Fruit fly (Drosophila melanogaster) whole organism, embryonic: ENCODE measurements around the gene CG5273.

ENCODE experiments used
- Blimp-1 ChIP-seq: fragments of 200-800 bp; sonication (Bioruptor generic); optimal IDR thresholded peaks from 3 replicates; lab custom pipeline; 2018; ENCODE audit warnings: missing biosample characterization, missing genetic modification characterization, mild to moderate bottlenecking, moderate library complexity, missing genetic modification reagents
- CG10979 ChIP-seq: fragments of 200-800 bp; sonication (Bioruptor generic); optimal IDR thresholded peaks from 2 replicates; lab custom pipeline; 2018; ENCODE audit warnings: missing biosample characterization, mild to moderate bottlenecking, missing genetic modification characterization, moderate library complexity
- CG12299 ChIP-seq: fragments of 200-800 bp; sonication (Bioruptor generic); optimal IDR thresholded peaks from 2 replicates; lab custom pipeline; 2018; ENCODE audit warnings: missing biosample characterization, mild to moderate bottlenecking, missing genetic modification characterization
- CG12659 ChIP-seq: fragments of 200-800 bp; sonication (Bioruptor generic); optimal IDR thresholded peaks from 3 replicates; lab custom pipeline; 2017; ENCODE audit warnings: mild to moderate bottlenecking, missing biosample characterization, missing genetic modification reagents, missing genetic modification characterization
- CG12769 ChIP-seq: fragments of 200-800 bp; sonication (Bioruptor generic); optimal IDR thresholded peaks from 2 replicates; lab custom pipeline; 2019; ENCODE audit warnings: missing biosample characterization, mild to moderate bottlenecking, missing genetic modification characterization, moderate library complexity
- CG13287 ChIP-seq: fragments of 200-800 bp; sonication (Bioruptor generic); IDR thresholded peaks from 2 replicates; pipeline ENCODE4 v1.3.6; 2022; ENCODE audit warnings: missing biosample characterization, missing genetic modification characterization; ENCODE audit not compliant: partially characterized antibody
- CG13424 ChIP-seq: fragments of 200-800 bp; sonication (Bioruptor generic); optimal IDR thresholded peaks from 2 replicates; lab custom pipeline; 2019; ENCODE audit warnings: missing biosample characterization, mild to moderate bottlenecking, missing genetic modification characterization, moderate library complexity
- CG13624 ChIP-seq: fragments of 200-800 bp; sonication (Bioruptor generic); optimal IDR thresholded peaks from 2 replicates; lab custom pipeline; 2016; ENCODE audit warnings: missing biosample characterization, missing genetic modification characterization
- CG15696 ChIP-seq: fragments of 200-800 bp; sonication (Bioruptor generic); optimal IDR thresholded peaks from 2 replicates; lab custom pipeline; 2019; ENCODE audit warnings: missing biosample characterization, mild to moderate bottlenecking, missing genetic modification characterization, moderate library complexity
- CG16813 ChIP-seq: fragments of 200-800 bp; sonication (Bioruptor generic); IDR thresholded peaks from 3 replicates; pipeline ENCODE4 v1.3.6; 2022; ENCODE audit warnings: missing biosample characterization, missing genetic modification characterization; ENCODE audit not compliant: partially characterized antibody
- CG17186 ChIP-seq: fragments of 200-800 bp; sonication (Bioruptor generic); optimal IDR thresholded peaks from 3 replicates; lab custom pipeline; 2017; ENCODE audit warnings: missing biosample characterization, missing genetic modification reagents, missing genetic modification characterization
- CG18262 ChIP-seq: fragments of 200-800 bp; optimal IDR thresholded peaks from 3 replicates; lab custom pipeline; 2019; ENCODE audit warnings: missing biosample characterization, mild to moderate bottlenecking, missing genetic modification characterization, moderate library complexity
- CG31224 ChIP-seq: fragments of 200-800 bp; sonication (Bioruptor generic); IDR thresholded peaks from 2 replicates; pipeline ENCODE4 v1.3.6; 2022; ENCODE audit warnings: missing biosample characterization, missing genetic modification characterization
- CG34224 ChIP-seq: fragments of 200-800 bp; sonication (Bioruptor generic); IDR thresholded peaks from 3 replicates; pipeline ENCODE4 v1.3.6; 2022; ENCODE audit warnings: missing biosample characterization, missing genetic modification characterization; ENCODE audit not compliant: partially characterized antibody
- CG42726 ChIP-seq: fragments of 200-800 bp; sonication (Bioruptor generic); IDR thresholded peaks from 2 replicates; pipeline ENCODE4 v1.3.6; 2022; ENCODE audit warnings: missing biosample characterization, missing genetic modification characterization; ENCODE audit not compliant: partially characterized antibody
- CG6791 ChIP-seq: fragments of 200-800 bp; sonication (Bioruptor generic); IDR thresholded peaks from 3 replicates; pipeline ENCODE4 v1.3.6; 2022; ENCODE audit warnings: missing biosample characterization, missing genetic modification characterization; ENCODE audit not compliant: partially characterized antibody
- CG7963 ChIP-seq: fragments of 200-800 bp; sonication (Bioruptor generic); IDR thresholded peaks from 3 replicates; pipeline ENCODE4 v1.3.6; 2022; ENCODE audit warnings: missing biosample characterization, missing genetic modification characterization; ENCODE audit not compliant: partially characterized antibody
- CG8281 ChIP-seq: fragments of 200-800 bp; sonication (Bioruptor generic); optimal IDR thresholded peaks from 2 replicates; lab custom pipeline; 2018; ENCODE audit warnings: missing biosample characterization, mild to moderate bottlenecking, missing genetic modification characterization, moderate library complexity
- CG8290 ChIP-seq, 3 experiments: fragments of 200-800 bp; sonication (Bioruptor generic); optimal IDR thresholded peaks; 2 replicates each; lab custom pipeline; 2016 to 2019; ENCODE audit warnings: missing biosample characterization in 3 of 3, missing genetic modification characterization in 3 of 3, mild to moderate bottlenecking in 2 of 3, moderate library complexity in 1 of 3
- CTCF ChIP-seq: fragments of 200-800 bp; sonication (Bioruptor generic); optimal IDR thresholded peaks from 2 replicates; lab custom pipeline; 2017; ENCODE audit warnings: missing biosample characterization, mild to moderate bottlenecking, missing genetic modification characterization, moderate library complexity
- Dref ChIP-seq: fragments of 200-800 bp; sonication (Bioruptor generic); IDR thresholded peaks from 2 replicates; pipeline ENCODE4 v1.3.6; 2022; ENCODE audit warnings: missing biosample characterization, missing genetic modification characterization
- E2f2 ChIP-seq: fragments of 200-800 bp; sonication (Bioruptor generic); IDR thresholded peaks from 2 replicates; pipeline ENCODE4 v1.3.6; 2022; ENCODE audit warnings: missing biosample characterization, missing genetic modification characterization
- Ets65A ChIP-seq: fragments of 200-800 bp; sonication (Bioruptor generic); peaks from one replicate; lab custom pipeline; 2016; ENCODE audit warnings: missing biosample characterization, missing genetic modification characterization
- HLHmδ ChIP-seq: fragments of 200-800 bp; sonication (Bioruptor generic); optimal IDR thresholded peaks from 2 replicates; lab custom pipeline; 2018; ENCODE audit warnings: missing biosample characterization, mild to moderate bottlenecking, missing genetic modification characterization, moderate library complexity
- MESR4 ChIP-seq: fragments of 200-800 bp; sonication (Bioruptor generic); optimal IDR thresholded peaks from 2 replicates; lab custom pipeline; 2018; ENCODE audit warnings: missing biosample characterization, mild to moderate bottlenecking, missing genetic modification characterization, moderate library complexity
- NK7.1 ChIP-seq: fragments of 200-800 bp; sonication (Bioruptor generic); optimal IDR thresholded peaks from 3 replicates; lab custom pipeline; 2016; ENCODE audit warnings: missing biosample characterization, missing genetic modification characterization
- Sox100B ChIP-seq: fragments of 200-800 bp; sonication (Bioruptor generic); optimal IDR thresholded peaks from 3 replicates; lab custom pipeline; 2018; ENCODE audit warnings: missing biosample characterization, mild to moderate bottlenecking, missing genetic modification characterization
- Xrp1 ChIP-seq: fragments of 200-800 bp; sonication (Bioruptor generic); IDR thresholded peaks from 2 replicates; pipeline ENCODE4 v1.3.6; 2022; ENCODE audit warnings: missing biosample characterization, missing genetic modification characterization
- chm ChIP-seq: fragments of 200-800 bp; sonication (Bioruptor generic); IDR thresholded peaks from 2 replicates; pipeline ENCODE4 v1.3.6; 2022; ENCODE audit warnings: missing biosample characterization, missing genetic modification characterization
- gcm ChIP-seq: fragments of 200-800 bp; sonication (Bioruptor generic); optimal IDR thresholded peaks from 2 replicates; lab custom pipeline; 2019; ENCODE audit warnings: missing biosample characterization, mild to moderate bottlenecking, missing genetic modification characterization, moderate library complexity
- gsb ChIP-seq: fragments of 200-800 bp; sonication (Bioruptor generic); IDR thresholded peaks from 2 replicates; pipeline ENCODE4 v1.3.6; 2022; ENCODE audit warnings: missing biosample characterization, missing genetic modification characterization
- insv ChIP-seq, 2 experiments: fragments of 200-800 bp; sonication (Bioruptor generic); optimal IDR thresholded peaks; 3 replicates each; lab custom pipeline; 2016 to 2018; ENCODE audit warnings: missing biosample characterization in 2 of 2, missing genetic modification characterization in 2 of 2
- maf-S ChIP-seq: fragments of 200-800 bp; sonication (Bioruptor generic); optimal IDR thresholded peaks from 2 replicates; lab custom pipeline; 2016; ENCODE audit warnings: missing biosample characterization, missing genetic modification characterization
- pan ChIP-seq, 4 experiments: fragments of >200 bp in 3 of 4; fragments of 200-800 bp in 1 of 4; sonication (Bioruptor generic) in 1 of 4; optimal IDR thresholded peaks in 3 of 4; IDR thresholded peaks in 1 of 4; 2 replicates each; pipeline versions ENCODE4 v1.3.6 to Lab custom; 2017 to 2022; ENCODE audit warnings: missing biosample characterization in 2 of 4, missing genetic modification characterization in 2 of 4, mixed read lengths in 1 of 4
- pum ChIP-seq: fragments of 200-800 bp; sonication (Bioruptor generic); optimal IDR thresholded peaks from 2 replicates; lab custom pipeline; 2016; ENCODE audit warnings: missing biosample characterization, missing genetic modification characterization
- pzg ChIP-seq: fragments of 200-800 bp; sonication (Bioruptor generic); optimal IDR thresholded peaks from 3 replicates; lab custom pipeline; 2018; ENCODE audit warnings: missing biosample characterization, mild to moderate bottlenecking, missing genetic modification characterization, moderate library complexity
- ro ChIP-seq: fragments of 200-800 bp; sonication (Bioruptor generic); IDR thresholded peaks from 2 replicates; pipeline ENCODE4 v1.3.6; 2022; ENCODE audit warnings: missing biosample characterization, missing genetic modification characterization
- sna ChIP-seq: fragments of 200-800 bp; sonication (Bioruptor generic); IDR thresholded peaks from 2 replicates; pipeline ENCODE4 v1.3.6; 2022; ENCODE audit warnings: missing biosample characterization, missing genetic modification characterization; ENCODE audit not compliant: partially characterized antibody
- so ChIP-seq: fragments of 200-800 bp; sonication (Bioruptor generic); IDR thresholded peaks from 3 replicates; pipeline ENCODE4 v1.3.6; 2022; ENCODE audit warnings: missing biosample characterization, missing genetic modification characterization
- sqz ChIP-seq: fragments of 200-800 bp; sonication (Bioruptor generic); optimal IDR thresholded peaks from 3 replicates; lab custom pipeline; 2018; ENCODE audit warnings: missing biosample characterization, mild to moderate bottlenecking, missing genetic modification characterization
- sug ChIP-seq: fragments of 200-800 bp; optimal IDR thresholded peaks from 2 replicates; lab custom pipeline; 2019; ENCODE audit warnings: missing biosample characterization, mild to moderate bottlenecking, missing genetic modification characterization, moderate library complexity
- unc-4 ChIP-seq: fragments of 200-800 bp; sonication (Bioruptor generic); IDR thresholded peaks from 2 replicates; pipeline ENCODE4 v1.3.6; 2022; ENCODE audit warnings: missing biosample characterization, missing genetic modification characterization; ENCODE audit not compliant: partially characterized antibody
- vvl ChIP-seq: fragments of 200-800 bp; sonication (Bioruptor generic); IDR thresholded peaks from 2 replicates; pipeline ENCODE4 v1.3.6; 2022; ENCODE audit warnings: missing biosample characterization, missing genetic modification characterization
- zen ChIP-seq: fragments of 200-800 bp; sonication (Bioruptor generic); optimal IDR thresholded peaks from 3 replicates; lab custom pipeline; 2018; ENCODE audit warnings: missing biosample characterization, mild to moderate bottlenecking, missing genetic modification characterization, moderate library complexity
- zfh2 ChIP-seq: fragments of 200-800 bp; sonication (Bioruptor generic); optimal IDR thresholded peaks from 2 replicates; lab custom pipeline; 2016; ENCODE audit warnings: missing biosample characterization, missing genetic modification characterization

The CG5273 gene

dm6 chrX:768480-769123 lies 9.2 kb downstream of the CG5273 start (continued):
- peak; percentile 28 for TF ChIP-seq CG15696

dm6 chrX:769639-770124 lies 10.3 kb downstream of the CG5273 start, which contains the start of gene fz3:
TSS of gene fz3 (plus strand) at chrX:769945.
- peak; percentile 74 for TF ChIP-seq HLHmδ (GFP tag; lab: Kevin White, UChicago)
- no peak; the same call in 1 of the 2 replicates for TF ChIP-seq Xrp1 (GFP tag; lab: Robert Waterston, UW)
- TF ChIP-seq CG18262 (tag; lab: Kevin White, UChicago) = peak; percentile 37
- TF ChIP-seq CG13624 = peak; percentile 13
- peak; percentile 87 for TF ChIP-seq sna
- TF ChIP-seq Sox100B (GFP tag; lab: Kevin White, UChicago) = no peak
- peak; percentile 88 for TF ChIP-seq CTCF (GFP tag; lab: Kevin White, UChicago)
- peak; percentile 62 for TF ChIP-seq pzg
- peak; percentile 88 for TF ChIP-seq unc-4 (GFP tag; lab: Robert Waterston, UW)
- TF ChIP-seq CG13424 (tag; lab: Kevin White, UChicago) = peak; percentile 22
- TF ChIP-seq CG10979 (tag; lab: Kevin White, UChicago) = peak; percentile 34
- no peak for TF ChIP-seq CG12299 (tag; lab: Kevin White, UChicago)
- TF ChIP-seq Blimp-1 (GFP tag; lab: Kevin White, UChicago) = peak; percentile 2
- peak; percentile 46 for TF ChIP-seq sug (tag; lab: Kevin White, UChicago)
- peak; percentile 85 for TF ChIP-seq CG16813 (GFP tag; lab: Robert Waterston, UW)
- TF ChIP-seq Ets65A = peak; percentile 48
- no peak for TF ChIP-seq zfh2 (GFP tag; lab: Kevin White, UChicago)
- peak; percentile 40 for TF ChIP-seq vvl
- TF ChIP-seq CG42726 (GFP tag; lab: Robert Waterston, UW) = peak; percentile 91
- peak; percentile 90 for TF ChIP-seq CG34224 (GFP tag; lab: Robert Waterston, UW)
- peak; percentile 38 for TF ChIP-seq gcm (GFP tag; lab: Kevin White, UChicago)
- TF ChIP-seq pan (optimal IDR thresholded peaks at IDR 0.05; lab: Kevin White, UChicago) = no peak
- TF ChIP-seq pan (GFP tag; optimal IDR thresholded peaks at IDR 0.05 in 1 of 2, IDR thresholded peaks at IDR 0.05 in 1 of 2) = peak in 1 of 2 experiments; percentile 22
- TF ChIP-seq Dref (GFP tag; lab: Robert Waterston, UW) = peak; percentile 84
- TF ChIP-seq CG31224 (GFP tag; lab: Robert Waterston, UW) = peak; percentile 23; the same call in 1 of the 2 replicates
- TF ChIP-seq gsb (GFP tag; lab: Robert Waterston, UW) = no peak
- no peak for TF ChIP-seq CG8290 (GFP tag; optimal IDR thresholded peaks at IDR 0.05; lab: Kevin White, UChicago)
- TF ChIP-seq CG8290 (tag; optimal IDR thresholded peaks at IDR 0.05; lab: Kevin White, UChicago) = peak in 1 of 2 experiments; percentile 76
- peak; percentile 53 for TF ChIP-seq CG12659 (GFP tag; lab: Kevin White, UChicago)
- TF ChIP-seq CG12769 (tag; lab: Kevin White, UChicago) = peak; percentile 49
- no peak for TF ChIP-seq NK7.1 (GFP tag; lab: Kevin White, UChicago)
- TF ChIP-seq ro (GFP tag; lab: Robert Waterston, UW) = no peak
- TF ChIP-seq insv (GFP tag; optimal IDR thresholded peaks at IDR 0.05; lab: Kevin White, UChicago) = peak in 1 of 2 experiments; percentile 16
- TF ChIP-seq CG8281 (tag; lab: Kevin White, UChicago) = no peak
- peak; percentile 14 for TF ChIP-seq zen
- peak; percentile 93 for TF ChIP-seq CG13287 (GFP tag; lab: Robert Waterston, UW)
- no peak for TF ChIP-seq pum
- peak; percentile 21 for TF ChIP-seq CG17186
- TF ChIP-seq so (GFP tag; lab: Robert Waterston, UW) = 0 out of 3 replicates have a peak, but pooled peaks have one; percentile 36
- TF ChIP-seq maf-S (GFP tag; lab: Kevin White, UChicago) = no peak
- peak; percentile 82 for TF ChIP-seq CG7963 (GFP tag; lab: Robert Waterston, UW)
- TF ChIP-seq CG6791 (GFP tag; lab: Robert Waterston, UW) = peak; percentile 93
- peak; percentile 9 for TF ChIP-seq MESR4 (GFP tag; lab: Kevin White, UChicago)
- TF ChIP-seq E2f2 (GFP tag; lab: Robert Waterston, UW) = peak; percentile 75
- peak; percentile 68; the same call in 1 of the 2 replicates for TF ChIP-seq chm
- peak; percentile 21 for TF ChIP-seq sqz (GFP tag; lab: Kevin White, UChicago)
